Worm (Caenorhabditis elegans): Measurements from ENCODE around the gene Y49F6B.6.

DNA sequence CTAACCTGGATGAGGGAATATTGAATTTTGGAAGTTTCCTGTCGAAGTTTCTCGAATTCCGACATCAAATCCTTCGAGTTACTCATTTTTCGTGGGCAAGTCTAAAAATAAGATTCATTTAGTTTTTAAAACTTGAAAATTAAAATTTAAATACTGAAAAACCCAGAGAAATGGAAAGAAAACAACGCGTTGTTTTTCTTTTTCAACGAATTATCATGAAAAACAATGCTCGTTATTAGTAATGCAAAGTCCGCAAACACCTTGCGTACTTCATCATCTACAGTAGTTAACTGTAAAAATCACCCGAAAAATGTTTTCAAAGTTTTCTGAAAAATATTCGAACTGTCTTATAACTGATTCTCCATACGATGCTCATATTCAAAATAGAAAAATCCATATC lies 28.6 kb upstream of the Y49F6B.6 start, which contains the start of gene C16C8.4:
- TF ChIP-seq him-1 (tag; optimal IDR thresholded peaks at IDR 0.05) = no peak
- TF ChIP-seq dao-5 (tag; optimal IDR thresholded peaks at IDR 0.05) = no peak
